Fruit fly (Drosophila melanogaster) whole organism, pupa: Measurements from ENCODE around the gene Polr3E.

ENCODE experiments used
- CG10348 ChIP-seq: fragments of 200-800 bp; sonication (Bioruptor generic); IDR thresholded peaks from 2 replicates; pipeline ENCODE4 v1.3.6; 2022; ENCODE audit warnings: missing biosample characterization, missing genetic modification characterization
- CG12605 ChIP-seq: fragments of 200-800 bp; sonication (Bioruptor generic); IDR thresholded peaks from 2 replicates; pipeline ENCODE4 v1.3.6; 2022; ENCODE audit warnings: missing biosample characterization, missing genetic modification characterization
- CG13204 ChIP-seq: fragments of 200-800 bp; sonication (Bioruptor generic); optimal IDR thresholded peaks from 2 replicates; lab custom pipeline; 2018; ENCODE audit warnings: missing biosample characterization, mild to moderate bottlenecking, missing genetic modification characterization, moderate library complexity
- CG14655 ChIP-seq: fragments of 200-800 bp; sonication (Bioruptor generic); optimal IDR thresholded peaks from 3 replicates; lab custom pipeline; 2017; ENCODE audit warnings: mild to moderate bottlenecking, missing biosample characterization, missing genetic modification reagents, missing genetic modification characterization
- CG15710 ChIP-seq: fragments of 200-800 bp; sonication (Bioruptor generic); optimal IDR thresholded peaks from 2 replicates; lab custom pipeline; 2018; ENCODE audit warnings: missing biosample characterization, mild to moderate bottlenecking, missing genetic modification characterization, moderate library complexity
- CG17806 ChIP-seq: fragments of 200-800 bp; sonication (Bioruptor generic); optimal IDR thresholded peaks from 2 replicates; lab custom pipeline; 2018; ENCODE audit warnings: missing biosample characterization, mild to moderate bottlenecking, missing genetic modification characterization, moderate library complexity
- CG32121 ChIP-seq: fragments of 200-800 bp; sonication (Bioruptor generic); IDR thresholded peaks from 2 replicates; pipeline ENCODE4 v1.3.6; 2022; ENCODE audit warnings: missing biosample characterization, missing genetic modification characterization
- CG34367 ChIP-seq: fragments of 200-800 bp; sonication (Bioruptor generic); optimal IDR thresholded peaks from 2 replicates; lab custom pipeline; 2018; ENCODE audit warnings: missing biosample characterization, mild to moderate bottlenecking, missing genetic modification characterization
- CG4496 ChIP-seq: fragments of 200-800 bp; sonication (Bioruptor generic); IDR thresholded peaks from 3 replicates; pipeline ENCODE4 v1.3.6; 2022; ENCODE audit warnings: missing biosample characterization, missing genetic modification characterization
- CG8159 ChIP-seq: fragments of 200-800 bp; sonication (Bioruptor generic); optimal IDR thresholded peaks from 3 replicates; lab custom pipeline; 2018; ENCODE audit warnings: missing biosample characterization, mild to moderate bottlenecking, missing genetic modification characterization, moderate library complexity
- CG8301 ChIP-seq: fragments of 200-800 bp; sonication (Bioruptor generic); optimal IDR thresholded peaks from 2 replicates; lab custom pipeline; 2018; ENCODE audit warnings: missing biosample characterization, mild to moderate bottlenecking, missing genetic modification characterization
- CG9948 ChIP-seq: fragments of 200-800 bp; sonication (Bioruptor generic); optimal IDR thresholded peaks from 2 replicates; lab custom pipeline; 2018; ENCODE audit warnings: missing biosample characterization, mild to moderate bottlenecking, missing genetic modification characterization, moderate library complexity
- D1 ChIP-seq: fragments of 200-800 bp; sonication (Bioruptor generic); optimal IDR thresholded peaks from 2 replicates; lab custom pipeline; 2018; ENCODE audit warnings: missing biosample characterization, mild to moderate bottlenecking, missing genetic modification characterization, moderate library complexity
- EcR ChIP-seq: fragments of 200-800 bp; sonication (Bioruptor generic); optimal IDR thresholded peaks from 3 replicates; lab custom pipeline; 2019; ENCODE audit warnings: missing biosample characterization, missing genetic modification characterization, mild to moderate bottlenecking, moderate library complexity, missing genetic modification reagents
- Ets98B ChIP-seq: fragments of 200-800 bp; sonication (Bioruptor generic); IDR thresholded peaks from 2 replicates; pipeline ENCODE4 v1.3.6; 2022; ENCODE audit warnings: missing biosample characterization, missing genetic modification characterization
- Pif1A ChIP-seq: fragments of 200-800 bp; sonication (Bioruptor generic); optimal IDR thresholded peaks from 3 replicates; lab custom pipeline; 2016; ENCODE audit warnings: missing biosample characterization, missing genetic modification characterization
- Pif1B ChIP-seq: fragments of 200-800 bp; sonication (Bioruptor generic); optimal IDR thresholded peaks from 3 replicates; lab custom pipeline; 2016; ENCODE audit warnings: missing biosample characterization, missing genetic modification characterization
- Snoo ChIP-seq: fragments of 200-800 bp; sonication (Bioruptor generic); optimal IDR thresholded peaks from 3 replicates; lab custom pipeline; 2017; ENCODE audit warnings: missing biosample characterization, mild to moderate bottlenecking, missing genetic modification characterization, inconsistent platforms
- fd96Ca ChIP-seq: fragments of 200-800 bp; sonication (Bioruptor generic); IDR thresholded peaks from 3 replicates; pipeline ENCODE4 v1.3.6; 2022; ENCODE audit warnings: missing biosample characterization, missing genetic modification characterization
- gl ChIP-seq: fragments of 200-800 bp; sonication (Bioruptor generic); optimal IDR thresholded peaks from 2 replicates; lab custom pipeline; 2018; ENCODE audit warnings: missing biosample characterization, mild to moderate bottlenecking, missing genetic modification characterization
- rn ChIP-seq: fragments of 200-800 bp; sonication (Bioruptor generic); IDR thresholded peaks from 2 replicates; pipeline ENCODE4 v1.3.6; 2022; ENCODE audit warnings: missing biosample characterization, missing genetic modification characterization

Gene Polr3E

dm6 chr3L:21041952-21042933, 10.6 kb downstream of the Polr3E start:
- peak; percentile 70 for TF ChIP-seq CG15710 (tag; lab: Kevin White, UChicago)
- peak; percentile 55 for TF ChIP-seq CG9948 (tag; lab: Kevin White, UChicago)
- TF ChIP-seq CG8301 = peak; percentile 46
- peak; percentile 67 for TF ChIP-seq CG17806
- TF ChIP-seq CG8159 (tag; lab: Kevin White, UChicago) = peak; percentile 64
- peak; percentile 26; the same call in 1 of the 2 replicates for TF ChIP-seq CG12605
- TF ChIP-seq rn (GFP tag; lab: Robert Waterston, UW) = 0 out of 2 replicates have a peak, but pooled peaks have one; percentile 5
- peak; percentile 73 for TF ChIP-seq CG4496
- TF ChIP-seq CG10348 (GFP tag; lab: Robert Waterston, UW) = peak; percentile 27; the same call in 1 of the 2 replicates
- TF ChIP-seq CG34367 (tag; lab: Kevin White, UChicago) = peak; percentile 19
- TF ChIP-seq Snoo (tag; lab: Kevin White, UChicago) = peak; percentile 18
- peak; percentile 45; the same call in 2 of the 3 replicates for TF ChIP-seq fd96Ca (GFP tag; lab: Robert Waterston, UW)
- TF ChIP-seq D1 = no peak
- TF ChIP-seq Ets98B (GFP tag; lab: Robert Waterston, UW) = peak; percentile 50
- TF ChIP-seq gl (tag; lab: Kevin White, UChicago) = peak; percentile 22
- peak; percentile 46 for TF ChIP-seq Pif1A (GFP tag; lab: Kevin White, UChicago)
- no peak for TF ChIP-seq Pif1B (GFP tag; lab: Kevin White, UChicago)
- no peak for TF ChIP-seq CG13204 (GFP tag; lab: Kevin White, UChicago)
- peak; percentile 69 for TF ChIP-seq CG32121
- TF ChIP-seq CG14655 (GFP tag; lab: Kevin White, UChicago) = peak; percentile 39
- TF ChIP-seq EcR (GFP tag; lab: Kevin White, UChicago) = no peak

dm6 chr3L:21043435-21043834, 11.8 kb downstream of the Polr3E start:
- TF ChIP-seq CG13204 (GFP tag; lab: Kevin White, UChicago) = no peak
- TF ChIP-seq CG4496 = no peak
- no peak for TF ChIP-seq CG15710 (tag; lab: Kevin White, UChicago)
- no peak for TF ChIP-seq CG12605
- no peak for TF ChIP-seq Pif1A (GFP tag; lab: Kevin White, UChicago)
- TF ChIP-seq CG32121 = no peak
- no peak for TF ChIP-seq EcR (GFP tag; lab: Kevin White, UChicago)
- no peak for TF ChIP-seq CG8301
- no peak for TF ChIP-seq CG17806
- no peak for TF ChIP-seq D1
- TF ChIP-seq Ets98B (GFP tag; lab: Robert Waterston, UW) = no peak
- TF ChIP-seq, all 21 proteins: peak for 0

dm6 chr3L:21043894-21044682, 12.5 kb downstream of the Polr3E start:
- TF ChIP-seq CG8301 = peak; percentile 32
- peak; percentile 46 for TF ChIP-seq CG17806
- TF ChIP-seq CG9948 (tag; lab: Kevin White, UChicago) = peak; percentile 59
- peak; percentile 58 for TF ChIP-seq CG14655 (GFP tag; lab: Kevin White, UChicago)
- TF ChIP-seq CG10348 (GFP tag; lab: Robert Waterston, UW) = no peak
- 0 out of 3 replicates have a peak, but pooled peaks have one; percentile 25 for TF ChIP-seq fd96Ca (GFP tag; lab: Robert Waterston, UW)
- peak; percentile 71 for TF ChIP-seq CG8159 (tag; lab: Kevin White, UChicago)
- TF ChIP-seq Pif1A (GFP tag; lab: Kevin White, UChicago) = peak; percentile 29
- no peak for TF ChIP-seq CG13204 (GFP tag; lab: Kevin White, UChicago)
- TF ChIP-seq CG15710 (tag; lab: Kevin White, UChicago) = peak; percentile 65
- TF ChIP-seq rn (GFP tag; lab: Robert Waterston, UW) = no peak
- peak; percentile 45 for TF ChIP-seq CG34367 (tag; lab: Kevin White, UChicago)
- peak; percentile 47; the same call in 1 of the 3 replicates for TF ChIP-seq CG4496

- TF ChIP-seq CG10348 (GFP tag; lab: Robert Waterston, UW) (no peak), CG12605 (no peak), CG4496 (no peak), Pif1B (GFP tag; lab: Kevin White, UChicago) (no peak), CG9948 (tag; lab: Kevin White, UChicago) (peak; percentile 15), CG13204 (GFP tag; lab: Kevin White, UChicago) (no peak), CG17806 (no peak), CG14655 (GFP tag; lab: Kevin White, UChicago) (peak; percentile 6), CG8159 (tag; lab: Kevin White, UChicago) (no peak), gl (tag; lab: Kevin White, UChicago) (no peak), Ets98B (GFP tag; lab: Robert Waterston, UW) (no peak), CG15710 (tag; lab: Kevin White, UChicago) (no peak), Pif1A (GFP tag; lab: Kevin White, UChicago) (no peak), CG34367 (tag; lab: Kevin White, UChicago) (no peak), EcR (GFP tag; lab: Kevin White, UChicago) (no peak), CG32121 (no peak)
Observed at dm6 chr3L:21044721-21045120, 13.1 kb downstream of the Polr3E start.
